Fruit fly (Drosophila melanogaster) whole organism, embryonic: ENCODE measurements around the gene CG9733.

Source experiments
- Bgb ChIP-seq: fragments of 200-800 bp; sonication (Bioruptor generic); IDR thresholded peaks from 2 replicates; pipeline ENCODE4 v1.3.6; 2022; ENCODE audit warnings: missing biosample characterization, missing genetic modification characterization; ENCODE audit not compliant: partially characterized antibody
- Blimp-1 ChIP-seq: fragments of 200-800 bp; sonication (Bioruptor generic); optimal IDR thresholded peaks from 3 replicates; lab custom pipeline; 2018; ENCODE audit warnings: missing biosample characterization, missing genetic modification characterization, mild to moderate bottlenecking, moderate library complexity, missing genetic modification reagents
- CG10321 ChIP-seq: fragments of 200-800 bp; sonication (Bioruptor generic); IDR thresholded peaks from 2 replicates; pipeline ENCODE4 v1.3.6; 2022; ENCODE audit warnings: missing biosample characterization, missing genetic modification characterization
- CG11247 ChIP-seq: fragments of 200-800 bp; sonication (Bioruptor generic); IDR thresholded peaks from 2 replicates; pipeline ENCODE4 v1.3.6; 2022; ENCODE audit warnings: missing biosample characterization, missing genetic modification characterization
- CG11456 ChIP-seq: fragments of 200-800 bp; sonication (Bioruptor generic); IDR thresholded peaks from 3 replicates; pipeline ENCODE4 v1.3.6; 2022; ENCODE audit warnings: missing biosample characterization, missing genetic modification characterization
- CG12155 ChIP-seq: fragments of 200-800 bp; sonication (Bioruptor generic); optimal IDR thresholded peaks from 3 replicates; lab custom pipeline; 2016; ENCODE audit warnings: missing biosample characterization, missing genetic modification characterization
- CG12219 ChIP-seq: fragments of 200-800 bp; sonication (Bioruptor generic); optimal IDR thresholded peaks from 3 replicates; lab custom pipeline; 2018; ENCODE audit warnings: missing biosample characterization, mild to moderate bottlenecking, missing genetic modification characterization
- CG13424 ChIP-seq: fragments of 200-800 bp; sonication (Bioruptor generic); optimal IDR thresholded peaks from 2 replicates; lab custom pipeline; 2019; ENCODE audit warnings: missing biosample characterization, mild to moderate bottlenecking, missing genetic modification characterization, moderate library complexity
- CG14050 ChIP-seq: fragments of 200-800 bp; sonication (Bioruptor generic); IDR thresholded peaks from 3 replicates; pipeline ENCODE4 v1.3.6; 2022; ENCODE audit warnings: missing biosample characterization, missing genetic modification characterization
- CG17359 ChIP-seq: fragments of 200-800 bp; sonication (Bioruptor generic); optimal IDR thresholded peaks from 3 replicates; lab custom pipeline; 2018; ENCODE audit warnings: missing biosample characterization, mild to moderate bottlenecking, missing genetic modification characterization, moderate library complexity
- CG17568 ChIP-seq: fragments of 200-800 bp; sonication (Bioruptor generic); optimal IDR thresholded peaks from 2 replicates; lab custom pipeline; 2018; ENCODE audit warnings: missing biosample characterization, mild to moderate bottlenecking, missing genetic modification characterization, moderate library complexity
- CG17829 ChIP-seq: fragments of 200-800 bp; optimal IDR thresholded peaks from 2 replicates; lab custom pipeline; 2019; ENCODE audit warnings: missing biosample characterization, mild to moderate bottlenecking, missing genetic modification characterization, moderate library complexity
- CG2116 ChIP-seq: fragments of 200-800 bp; sonication (Bioruptor generic); optimal IDR thresholded peaks from 3 replicates; lab custom pipeline; 2018; ENCODE audit warnings: missing biosample characterization, mild to moderate bottlenecking, missing genetic modification characterization
- CG2712 ChIP-seq: fragments of 200-800 bp; optimal IDR thresholded peaks from 3 replicates; lab custom pipeline; 2019; ENCODE audit warnings: missing biosample characterization, mild to moderate bottlenecking, missing genetic modification characterization, moderate library complexity
- CG3163 ChIP-seq: fragments of 200-800 bp; sonication (Bioruptor generic); optimal IDR thresholded peaks from 3 replicates; lab custom pipeline; 2016; ENCODE audit warnings: missing biosample characterization, missing genetic modification characterization
- CG32532 ChIP-seq: fragments of 200-800 bp; sonication (Bioruptor generic); IDR thresholded peaks from 2 replicates; pipeline ENCODE4 v1.3.6; 2022; ENCODE audit warnings: missing biosample characterization, missing genetic modification characterization
- CG6683 ChIP-seq: fragments of 200-800 bp; sonication (Bioruptor generic); optimal IDR thresholded peaks from 2 replicates; lab custom pipeline; 2017; ENCODE audit warnings: missing biosample characterization, mild to moderate bottlenecking, missing genetic modification characterization, missing genetic modification reagents
- CG6791 ChIP-seq: fragments of 200-800 bp; sonication (Bioruptor generic); IDR thresholded peaks from 3 replicates; pipeline ENCODE4 v1.3.6; 2022; ENCODE audit warnings: missing biosample characterization, missing genetic modification characterization; ENCODE audit not compliant: partially characterized antibody
- CG8388 ChIP-seq: fragments of 200-800 bp; sonication (Bioruptor generic); optimal IDR thresholded peaks from 2 replicates; lab custom pipeline; 2019; ENCODE audit warnings: missing biosample characterization, mild to moderate bottlenecking, missing genetic modification characterization, moderate library complexity
- Deaf1 ChIP-seq: fragments of 200-800 bp; optimal IDR thresholded peaks from 3 replicates; lab custom pipeline; 2019; ENCODE audit warnings: missing biosample characterization, mild to moderate bottlenecking, missing genetic modification characterization, moderate library complexity
- Ets65A ChIP-seq: fragments of 200-800 bp; sonication (Bioruptor generic); peaks from one replicate; lab custom pipeline; 2016; ENCODE audit warnings: missing biosample characterization, missing genetic modification characterization
- Lhr ChIP-seq: fragments of 200-800 bp; sonication (Bioruptor generic); optimal IDR thresholded peaks from 3 replicates; lab custom pipeline; 2017; ENCODE audit warnings: mild to moderate bottlenecking, missing biosample characterization, missing genetic modification reagents, missing genetic modification characterization
- Max ChIP-seq: fragments of 200-800 bp; sonication (Bioruptor generic); optimal IDR thresholded peaks from 2 replicates; lab custom pipeline; 2016; ENCODE audit warnings: missing biosample characterization, mild to moderate bottlenecking, missing genetic modification characterization
- Meics ChIP-seq: fragments of 200-800 bp; sonication (Bioruptor generic); optimal IDR thresholded peaks from 2 replicates; lab custom pipeline; 2017; ENCODE audit warnings: missing biosample characterization, mild to moderate bottlenecking, missing genetic modification characterization
- Poxn ChIP-seq: fragments of 200-800 bp; sonication (Bioruptor generic); IDR thresholded peaks from 2 replicates; pipeline ENCODE4 v1.3.6; 2022; ENCODE audit warnings: missing biosample characterization, missing genetic modification characterization
- Scr ChIP-seq: fragments of 200-800 bp; sonication (Bioruptor generic); IDR thresholded peaks from 2 replicates; pipeline ENCODE4 v1.3.6; 2022; ENCODE audit warnings: missing biosample characterization, missing genetic modification characterization; ENCODE audit not compliant: partially characterized antibody
- Trl ChIP-seq, 3 experiments: fragments of >200 bp in 2 of 3; fragments of 200-800 bp in 1 of 3; sonication (Bioruptor generic) in 1 of 3; optimal IDR thresholded peaks; 2 replicates in 1 of 3; 3 replicates in 2 of 3; lab custom pipeline; 2016 to 2017; ENCODE audit warnings: missing biosample characterization in 1 of 3, missing genetic modification characterization in 1 of 3
- abd-A ChIP-seq: fragments of 200-800 bp; sonication (Bioruptor generic); optimal IDR thresholded peaks from 3 replicates; lab custom pipeline; 2019; ENCODE audit warnings: missing biosample characterization, mild to moderate bottlenecking, missing genetic modification characterization, moderate library complexity
- amos ChIP-seq: fragments of 200-800 bp; sonication (Bioruptor generic); IDR thresholded peaks from 2 replicates; pipeline ENCODE4 v1.3.6; 2022; ENCODE audit warnings: missing biosample characterization, missing genetic modification characterization; ENCODE audit not compliant: partially characterized antibody
- ara ChIP-seq: fragments of 200-800 bp; sonication (Bioruptor generic); IDR thresholded peaks from 2 replicates; pipeline ENCODE4 v1.3.6; 2022; ENCODE audit warnings: missing biosample characterization, missing genetic modification characterization
- caup ChIP-seq: fragments of 200-800 bp; sonication (Bioruptor generic); optimal IDR thresholded peaks from 3 replicates; lab custom pipeline; 2017; ENCODE audit warnings: missing biosample characterization, mild to moderate bottlenecking, missing genetic modification characterization, moderate library complexity; ENCODE audit not compliant: severe bottlenecking
- dan ChIP-seq: fragments of 200-800 bp; sonication (Bioruptor generic); IDR thresholded peaks from 2 replicates; pipeline ENCODE4 v1.3.6; 2022; ENCODE audit warnings: missing biosample characterization, missing genetic modification characterization
- emc ChIP-seq: fragments of 200-800 bp; sonication (Bioruptor generic); optimal IDR thresholded peaks from 2 replicates; lab custom pipeline; 2016; ENCODE audit warnings: missing biosample characterization, missing genetic modification characterization
- fd102C ChIP-seq: fragments of 200-800 bp; sonication (Bioruptor generic); optimal IDR thresholded peaks from 2 replicates; lab custom pipeline; 2018; ENCODE audit warnings: missing biosample characterization, mild to moderate bottlenecking, missing genetic modification characterization, moderate library complexity
- gem ChIP-seq: fragments of 200-800 bp; sonication (Bioruptor generic); optimal IDR thresholded peaks from 2 replicates; lab custom pipeline; 2019; ENCODE audit warnings: missing biosample characterization, mild to moderate bottlenecking, missing genetic modification characterization, moderate library complexity
- gsb-n ChIP-seq: fragments of 200-800 bp; sonication (Bioruptor generic); optimal IDR thresholded peaks from 3 replicates; lab custom pipeline; 2018; ENCODE audit warnings: missing biosample characterization, mild to moderate bottlenecking, missing genetic modification characterization
- hb ChIP-seq: fragments of 200-800 bp; sonication (Bioruptor generic); IDR thresholded peaks from 3 replicates; pipeline ENCODE4 v1.3.6; 2022; ENCODE audit warnings: missing biosample characterization, missing genetic modification characterization; ENCODE audit not compliant: partially characterized antibody
- ken ChIP-seq: fragments of 200-800 bp; sonication (Bioruptor generic); IDR thresholded peaks from 3 replicates; pipeline ENCODE4 v1.3.6; 2022; ENCODE audit warnings: missing biosample characterization, missing genetic modification characterization
- lbe ChIP-seq: fragments of 200-800 bp; sonication (Bioruptor generic); optimal IDR thresholded peaks from 2 replicates; lab custom pipeline; 2016; ENCODE audit warnings: missing biosample characterization, mild to moderate bottlenecking, missing genetic modification characterization
- maf-S ChIP-seq: fragments of 200-800 bp; sonication (Bioruptor generic); optimal IDR thresholded peaks from 2 replicates; lab custom pipeline; 2016; ENCODE audit warnings: missing biosample characterization, missing genetic modification characterization
- nau ChIP-seq: fragments of 200-800 bp; sonication (Bioruptor generic); optimal IDR thresholded peaks from 3 replicates; lab custom pipeline; 2017; ENCODE audit warnings: missing biosample characterization, mild to moderate bottlenecking, missing genetic modification characterization, missing genetic modification reagents
- pros ChIP-seq: fragments of 200-800 bp; sonication (Bioruptor generic); optimal IDR thresholded peaks from 3 replicates; lab custom pipeline; 2019; ENCODE audit warnings: missing biosample characterization, mild to moderate bottlenecking, missing genetic modification characterization, moderate library complexity
- psq ChIP-seq: fragments of 200-800 bp; sonication (Bioruptor generic); optimal IDR thresholded peaks from 2 replicates; lab custom pipeline; 2017; ENCODE audit warnings: missing biosample characterization, missing genetic modification characterization
- scrt ChIP-seq: fragments of 200-800 bp; sonication (Bioruptor generic); optimal IDR thresholded peaks from 2 replicates; lab custom pipeline; 2018; ENCODE audit warnings: missing biosample characterization, mild to moderate bottlenecking, missing genetic modification characterization, moderate library complexity
- sd ChIP-seq: fragments of 200-800 bp; sonication (Bioruptor generic); optimal IDR thresholded peaks from 3 replicates; lab custom pipeline; 2018; ENCODE audit warnings: missing biosample characterization, mild to moderate bottlenecking, missing genetic modification characterization, moderate library complexity
- seq ChIP-seq: fragments of 200-800 bp; sonication (Bioruptor generic); IDR thresholded peaks from 2 replicates; pipeline ENCODE4 v1.3.6; 2022; ENCODE audit warnings: missing biosample characterization, missing genetic modification characterization
- sima ChIP-seq: fragments of 200-800 bp; sonication (Bioruptor generic); optimal IDR thresholded peaks from 2 replicates; lab custom pipeline; 2016; ENCODE audit warnings: missing biosample characterization, missing genetic modification characterization
- sna ChIP-seq: fragments of 200-800 bp; sonication (Bioruptor generic); IDR thresholded peaks from 2 replicates; pipeline ENCODE4 v1.3.6; 2022; ENCODE audit warnings: missing biosample characterization, missing genetic modification characterization; ENCODE audit not compliant: partially characterized antibody
- ttk ChIP-seq: fragments of 200-800 bp; sonication (Bioruptor generic); IDR thresholded peaks from 2 replicates; pipeline ENCODE4 v2.1.2; 2022; ENCODE audit warnings: missing biosample characterization, missing genetic modification characterization
- unc-4 ChIP-seq: fragments of 200-800 bp; sonication (Bioruptor generic); IDR thresholded peaks from 2 replicates; pipeline ENCODE4 v1.3.6; 2022; ENCODE audit warnings: missing biosample characterization, missing genetic modification characterization; ENCODE audit not compliant: partially characterized antibody

The CG9733 gene

dm6 chr3R:30271120-30271467, 24.6 kb upstream of the CG9733 start (continued):
- TF ChIP-seq CG6683 (GFP tag; lab: Kevin White, UChicago), result no peak
- TF ChIP-seq Trl (optimal IDR thresholded peaks at IDR 0.05; lab: Kevin White, UChicago), result peak; percentile 79 to 84
- TF ChIP-seq Trl (GFP tag; optimal IDR thresholded peaks at IDR 0.05; lab: Kevin White, UChicago), result no peak
- no peak for TF ChIP-seq Bgb (GFP tag; lab: Robert Waterston, UW)
- 0 out of 2 replicates have a peak, but pooled peaks have one; percentile 16 for TF ChIP-seq CG32532 (GFP tag; lab: Robert Waterston, UW)
- TF ChIP-seq ttk (GFP tag; lab: Robert Waterston, UW), result no peak
- TF ChIP-seq CG17568, result no peak
- TF ChIP-seq CG13424 (tag; lab: Kevin White, UChicago), result no peak
- TF ChIP-seq abd-A, result peak; percentile 51
- no peak for TF ChIP-seq gsb-n (tag; lab: Kevin White, UChicago)
- TF ChIP-seq ken (GFP tag; lab: Robert Waterston, UW), result no peak
- no peak for TF ChIP-seq Ets65A
- no peak for TF ChIP-seq CG12155 (GFP tag; lab: Kevin White, UChicago)
- no peak for TF ChIP-seq ara
- no peak for TF ChIP-seq CG11456 (GFP tag; lab: Robert Waterston, UW)
- TF ChIP-seq CG11247 (GFP tag; lab: Robert Waterston, UW), result no peak
- TF ChIP-seq fd102C (GFP tag; lab: Kevin White, UChicago), result no peak
- TF ChIP-seq sna (GFP tag; lab: Robert Waterston, UW), result no peak
- no peak for TF ChIP-seq CG17359 (tag; lab: Kevin White, UChicago)
- no peak for TF ChIP-seq CG17829 (tag; lab: Kevin White, UChicago)
- no peak for TF ChIP-seq psq
- TF ChIP-seq CG6791 (GFP tag; lab: Robert Waterston, UW), result no peak
- TF ChIP-seq Lhr, result no peak
- 0 out of 2 replicates have a peak, but pooled peaks have one; percentile 23 for TF ChIP-seq unc-4
- no peak for TF ChIP-seq gem
- TF ChIP-seq sd (tag; lab: Kevin White, UChicago), result no peak
- TF ChIP-seq emc (GFP tag; lab: Kevin White, UChicago), result no peak
- no peak for TF ChIP-seq maf-S (GFP tag; lab: Kevin White, UChicago)
- no peak for TF ChIP-seq dan (GFP tag; lab: Robert Waterston, UW)
- TF ChIP-seq CG10321 (GFP tag; lab: Robert Waterston, UW), result peak; percentile 77
- no peak for TF ChIP-seq CG2712 (tag; lab: Kevin White, UChicago)
- no peak for TF ChIP-seq CG12219 (GFP tag; lab: Kevin White, UChicago)
- no peak for TF ChIP-seq Max (GFP tag; lab: Kevin White, UChicago)
- no peak for TF ChIP-seq amos (GFP tag; lab: Robert Waterston, UW)
- no peak for TF ChIP-seq CG14050 (GFP tag; lab: Robert Waterston, UW)
- no peak for TF ChIP-seq CG8388 (GFP tag; lab: Kevin White, UChicago)
- TF ChIP-seq sima (GFP tag; lab: Kevin White, UChicago), result no peak
- peak; percentile 32 for TF ChIP-seq Deaf1
- TF ChIP-seq caup, result no peak
- no peak for TF ChIP-seq lbe (GFP tag; lab: Kevin White, UChicago)
- peak; percentile 91 for TF ChIP-seq seq (GFP tag; lab: Robert Waterston, UW)
- TF ChIP-seq scrt, result no peak
- no peak for TF ChIP-seq pros (GFP tag; lab: Kevin White, UChicago)
- no peak for TF ChIP-seq Meics (GFP tag; lab: Kevin White, UChicago)
- TF ChIP-seq Blimp-1 (GFP tag; lab: Kevin White, UChicago), result no peak
- TF ChIP-seq nau (GFP tag; lab: Kevin White, UChicago), result no peak
- 0 out of 3 replicates have a peak, but pooled peaks have one; percentile 10 for TF ChIP-seq hb (GFP tag; lab: Robert Waterston, UW)
- TF ChIP-seq CG3163, result peak; percentile 14
- no peak for TF ChIP-seq Poxn (GFP tag; lab: Robert Waterston, UW)
- no peak for TF ChIP-seq CG2116 (GFP tag; lab: Kevin White, UChicago)
- TF ChIP-seq Scr (GFP tag; lab: Robert Waterston, UW), result no peak
